Fruit fly (Drosophila melanogaster): ENCODE results near the gene CG12170.

- TF ChIP-seq CG6854 (GFP tag; optimal IDR thresholded peaks at IDR 0.05) = no peak
- no peak for TF ChIP-seq Hr39 (GFP tag; optimal IDR thresholded peaks at IDR 0.05)
- TF ChIP-seq salr (GFP tag; optimal IDR thresholded peaks at IDR 0.05) = no peak
- no peak for TF ChIP-seq net (GFP tag; optimal IDR thresholded peaks at IDR 0.05)
- no peak for TF ChIP-seq Sox15 (GFP tag; optimal IDR thresholded peaks at IDR 0.05)
- TF ChIP-seq Smox (GFP tag; optimal IDR thresholded peaks at IDR 0.05) = no peak
- TF ChIP-seq CG34406 (GFP tag; optimal IDR thresholded peaks at IDR 0.05) = no peak
- no peak for TF ChIP-seq dac (GFP tag; optimal IDR thresholded peaks at IDR 0.05)
Measured at dm6 chr3R:5610656-5611055, 26.4 kb upstream of the CG12170 start.

Measured in whole organism, prepupa.